Worm (Caenorhabditis elegans) whole organism, L3 larva: Measurements from ENCODE around the gene F49C12.1.

Experiments
- elt-1 ChIP-seq: fragments of 150-350 bp; optimal IDR thresholded peaks from 2 replicates; lab custom pipeline; 2014; ENCODE audit warnings: missing biosample characterization, missing genetic modification characterization
- nhr-25 ChIP-seq: sonication (generic microtip); optimal IDR thresholded peaks from 2 replicates; lab custom pipeline; 2017; ENCODE audit warnings: missing biosample characterization, missing genetic modification characterization
- unc-62 ChIP-seq: fragments of 150-350 bp; sonication (generic microtip); optimal IDR thresholded peaks from 4 replicates; lab custom pipeline; 2014; ENCODE audit warnings: missing biosample characterization, missing genetic modification reagents, missing genetic modification characterization

DNA sequence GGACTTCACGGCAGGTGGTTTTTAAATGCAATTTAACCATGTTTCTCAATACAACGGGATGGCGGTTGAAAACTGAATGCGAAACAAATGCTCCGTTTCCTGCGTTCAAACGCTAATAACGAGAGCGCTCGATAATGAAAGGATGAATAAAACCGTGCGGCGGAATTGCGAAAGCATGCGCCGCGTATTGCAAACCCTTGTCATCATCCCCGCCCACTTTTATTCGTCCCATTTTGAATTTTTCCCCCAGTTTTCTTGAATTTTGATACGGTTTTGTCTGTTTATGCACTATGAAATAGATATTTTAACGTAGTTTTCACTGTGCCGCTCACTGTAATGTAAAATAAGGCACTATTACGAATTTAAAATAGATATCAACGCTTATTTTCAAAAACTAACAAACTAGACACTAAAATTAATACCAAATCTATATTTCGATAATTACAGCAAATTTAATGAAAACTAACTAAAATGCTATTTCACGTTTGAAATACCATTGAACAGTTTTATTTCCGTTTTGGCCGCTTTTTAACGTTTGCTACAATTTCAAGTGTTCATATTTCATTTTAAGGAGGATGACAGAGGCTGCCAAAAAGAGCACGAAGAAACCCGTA is 20.0 kb upstream of the F49C12.1 start, which contains the start of the genes F49C12.9 and rpn-7:
- TF ChIP-seq unc-62 (GFP tag; lab: Kevin White, UChicago) (no peak), nhr-25 (tag; lab: Kevin White, UChicago) (no peak), elt-1 (tag; lab: Kevin White, UChicago) (no peak)
